Worm (Caenorhabditis elegans) whole organism, midembryonic: ENCODE data around the gene nst-1.

Experiments used
- T22C8.4 ChIP-seq: fragments of 200-800 bp; sonication (Bioruptor generic); IDR thresholded peaks from 2 replicates; pipeline ENCODE4 v1.3.6; 2022; ENCODE audit warnings: missing genetic modification characterization, missing compliant biosample characterization
- cog-1 ChIP-seq: sonication (generic microtip); optimal IDR thresholded peaks from 2 replicates; lab custom pipeline; 2016; ENCODE audit warnings: missing genetic modification characterization, missing compliant biosample characterization
- flt-1 ChIP-seq: fragments of 200-800 bp; sonication (Bioruptor generic); IDR thresholded peaks from 2 replicates; pipeline ENCODE4 v1.3.6; 2022; ENCODE audit warnings: missing genetic modification characterization, missing compliant biosample characterization
- klf-2 ChIP-seq: fragments of 200-800 bp; sonication (Bioruptor generic); conservative IDR thresholded peaks from 2 replicates; pipeline ENCODE4 v1.3.6; 2022; ENCODE audit warnings: missing genetic modification reagents, missing genetic modification characterization, missing compliant biosample characterization
- tab-1 ChIP-seq: fragments of 200-800 bp; sonication (Bioruptor generic); IDR thresholded peaks from 2 replicates; pipeline ENCODE4 v1.3.6; 2022; ENCODE audit warnings: missing genetic modification characterization, missing compliant biosample characterization
- ztf-23 ChIP-seq: fragments of 200-800 bp; sonication (Bioruptor generic); IDR thresholded peaks from 2 replicates; pipeline ENCODE4 v1.3.6; 2022; ENCODE audit warnings: missing genetic modification reagents, missing genetic modification characterization, missing compliant biosample characterization

DNA sequence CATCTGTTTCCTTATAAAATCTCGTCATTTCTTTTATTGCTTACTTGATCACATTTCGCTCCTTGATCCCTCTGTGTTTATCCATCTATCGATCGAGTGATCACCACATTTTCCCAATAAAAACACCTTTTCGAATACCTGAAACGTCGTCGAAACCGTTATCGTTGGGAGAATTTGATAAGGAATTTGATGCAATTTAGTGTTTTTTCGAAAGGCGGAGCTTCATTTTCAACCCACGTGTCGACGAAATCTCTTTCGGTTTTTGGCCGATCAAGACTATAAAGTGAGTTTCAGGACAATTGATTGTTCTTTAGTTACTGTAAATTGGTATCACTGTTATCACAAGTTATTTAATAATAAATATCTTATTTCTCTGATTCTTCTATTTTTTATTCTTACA, 18.4 kb downstream of the nst-1 start, which contains the start of gene srdh-1:
- TF ChIP-seq klf-2 (GFP tag; lab: Robert Waterston, UW): no peak
- no peak for TF ChIP-seq T22C8.4 (GFP tag; lab: Robert Waterston, UW)
- no peak for TF ChIP-seq ztf-23 (GFP tag; lab: Robert Waterston, UW)
- TF ChIP-seq tab-1 (GFP tag; lab: Robert Waterston, UW): no peak
- TF ChIP-seq cog-1: no peak
- no peak for TF ChIP-seq flt-1
